Fruit fly (Drosophila melanogaster): ENCODE data around the gene CG17781.

CG17781 gene

dm6 chr3R:24392207-24392939 is 16.9 kb upstream of the CG17781 start, which contains the start of gene CG13616 (continued):
- no peak for TF ChIP-seq Hr4 (GFP tag; optimal IDR thresholded peaks at IDR 0.05)
- no peak for TF ChIP-seq Hr38 (GFP tag; optimal IDR thresholded peaks at IDR 0.05)
- no peak for TF ChIP-seq fd59A (GFP tag; optimal IDR thresholded peaks at IDR 0.05)
- no peak for TF ChIP-seq CG10669 (GFP tag; optimal IDR thresholded peaks at IDR 0.05)
- TF ChIP-seq CG8319 (GFP tag; optimal IDR thresholded peaks at IDR 0.05) = no peak
- no peak for TF ChIP-seq CG1621 (tag; optimal IDR thresholded peaks at IDR 0.05)
- no peak for TF ChIP-seq eg (GFP tag; IDR thresholded peaks at IDR 0.05)
- no peak for TF ChIP-seq CG7368 (GFP tag; optimal IDR thresholded peaks at IDR 0.05)
- TF ChIP-seq CG31627 (GFP tag; optimal IDR thresholded peaks at IDR 0.05) = peak; percentile 25
- no peak for TF ChIP-seq CG9139 (GFP tag; optimal IDR thresholded peaks at IDR 0.05)

dm6 chr3R:24390239-24390638 is 14.8 kb upstream of the CG17781 start, which contains the start of the genes CG5768 and CG13615:
Gene CG5768 (minus strand): TSS chr3R:24390339.
Gene CG13615 (plus strand): TSS chr3R:24390518.
- TF ChIP-seq Hr39 (GFP tag; optimal IDR thresholded peaks at IDR 0.05) = no peak
- TF ChIP-seq CG11762 (GFP tag; optimal IDR thresholded peaks at IDR 0.05; ENCODE audit: insufficient read depth) = no peak
- TF ChIP-seq vri (GFP tag; optimal IDR thresholded peaks at IDR 0.05) = no peak
- no peak for TF ChIP-seq ss (GFP tag; optimal IDR thresholded peaks at IDR 0.05)
- no peak for TF ChIP-seq CG8632 (GFP tag; optimal IDR thresholded peaks at IDR 0.05)
- no peak for TF ChIP-seq CG31627 (GFP tag; optimal IDR thresholded peaks at IDR 0.05)
- no peak for TF ChIP-seq Eip93F (GFP tag; optimal IDR thresholded peaks at IDR 0.05)
- no peak for TF ChIP-seq Hr4 (GFP tag; optimal IDR thresholded peaks at IDR 0.05)
- no peak for TF ChIP-seq CG11902 (GFP tag; optimal IDR thresholded peaks at IDR 0.05)
- no peak for TF ChIP-seq CG16779 (tag; optimal IDR thresholded peaks at IDR 0.05)

dm6 chr3R:24386434-24386833 is 11.0 kb upstream of the CG17781 start:
- TF ChIP-seq CG34406 (GFP tag; optimal IDR thresholded peaks at IDR 0.05) (no peak), CG10631 (GFP tag; optimal IDR thresholded peaks at IDR 0.05) (no peak), CG10669 (GFP tag; optimal IDR thresholded peaks at IDR 0.05) (no peak), Hr39 (GFP tag; optimal IDR thresholded peaks at IDR 0.05) (no peak), topi (GFP tag; optimal IDR thresholded peaks at IDR 0.05) (no peak), CG8632 (GFP tag; optimal IDR thresholded peaks at IDR 0.05) (no peak), CG31627 (GFP tag; optimal IDR thresholded peaks at IDR 0.05) (no peak), CG3032 (tag; optimal IDR thresholded peaks at IDR 0.05) (no peak), lz (GFP tag; optimal IDR thresholded peaks at IDR 0.05) (no peak)

dm6 chr3R:24384952-24385351 is 9.5 kb upstream of the CG17781 start, which contains the start of gene CG17780:
Gene CG17780 (minus strand): TSS chr3R:24385052.
- TF ChIP-seq CG3032 (tag; optimal IDR thresholded peaks at IDR 0.05) (no peak), Eip75B (GFP tag; optimal IDR thresholded peaks at IDR 0.05) (no peak), ss (GFP tag; optimal IDR thresholded peaks at IDR 0.05) (no peak), CG6163 (GFP tag; IDR thresholded peaks at IDR 0.05) (no peak), Sox15 (GFP tag; optimal IDR thresholded peaks at IDR 0.05) (no peak), Ets21C (GFP tag; optimal IDR thresholded peaks at IDR 0.05) (no peak), CG15336 (GFP tag; IDR thresholded peaks at IDR 0.05) (no peak), CG3919 (GFP tag; optimal IDR thresholded peaks at IDR 0.05) (no peak), dsx (GFP tag; optimal IDR thresholded peaks at IDR 0.05; ENCODE audit: poor library complexity, severe bottlenecking) (no peak), Eip78C (GFP tag) (no peak), salr (GFP tag; optimal IDR thresholded peaks at IDR 0.05) (no peak), Eip93F (GFP tag; optimal IDR thresholded peaks at IDR 0.05) (no peak), CG6276 (GFP tag; optimal IDR thresholded peaks at IDR 0.05) (no peak), CG1621 (tag; optimal IDR thresholded peaks at IDR 0.05) (no peak), CG10631 (GFP tag; optimal IDR thresholded peaks at IDR 0.05) (no peak), CG8632 (GFP tag; optimal IDR thresholded peaks at IDR 0.05) (no peak), lz (GFP tag; optimal IDR thresholded peaks at IDR 0.05) (no peak)

Measured in whole organism, prepupa.